Worm (Caenorhabditis elegans): ENCODE results near the gene pld-1.

DNA sequence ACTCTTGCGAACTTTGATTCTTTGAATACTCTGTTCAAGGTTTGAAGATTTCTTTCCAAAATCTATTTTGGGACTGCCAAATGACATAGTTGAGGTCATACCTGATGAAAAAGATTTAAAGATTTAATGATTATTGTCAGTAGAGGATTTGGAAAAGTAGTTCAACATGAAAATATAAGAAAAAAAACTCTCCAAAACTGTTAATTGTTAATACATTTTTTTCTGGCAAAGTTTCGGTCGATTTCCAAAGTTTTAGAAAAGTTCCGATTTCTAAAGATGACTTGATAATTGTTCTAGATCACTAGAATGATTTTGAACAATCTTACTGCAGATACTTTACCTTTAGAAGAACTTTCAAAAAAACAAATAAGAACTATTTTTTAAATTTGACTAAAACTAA lies 20.2 kb downstream of the pld-1 start, which contains the start of gene C27A2.7:
- no peak for TF ChIP-seq cog-1 (tag; optimal IDR thresholded peaks at IDR 0.05)
- no peak for TF ChIP-seq ztf-29 (GFP tag; IDR thresholded peaks at IDR 0.05)
- no peak for TF ChIP-seq flt-1 (GFP tag; IDR thresholded peaks at IDR 0.05)

Measured in whole organism, midembryonic.